Fruit fly (Drosophila melanogaster): ENCODE data around the gene CG13312.

- TF ChIP-seq psq (optimal IDR thresholded peaks at IDR 0.05): no peak
- peak; percentile 32 for TF ChIP-seq Dll (optimal IDR thresholded peaks at IDR 0.05)
Measured at dm6 chr3L:8819441-8819840, 12.4 kb upstream of the CG13312 start.

All from whole organism.